Worm (Caenorhabditis elegans): ENCODE results near the gene dhc-4.

The dhc-4 gene

ce11 chrIII:10989491-10990032, 19.8 kb downstream of the dhc-4 start (continued):
- TF ChIP-seq ztf-11 (tag; optimal IDR thresholded peaks at IDR 0.05), result peak in 1 of 2 experiments; percentile 95
- peak; percentile 95 for TF ChIP-seq nhr-77 (tag; optimal IDR thresholded peaks at IDR 0.05)
- TF ChIP-seq elt-2 (tag; optimal IDR thresholded peaks at IDR 0.05), result peak; percentile 79
- peak; percentile 91 for TF ChIP-seq skn-1 (tag; optimal IDR thresholded peaks at IDR 0.05)
- peak; percentile 94 for TF ChIP-seq isw-1 (GFP tag; IDR thresholded peaks at IDR 0.05)
- peak; percentile 76 for TF ChIP-seq nhr-84 (tag; optimal IDR thresholded peaks at IDR 0.05)
- peak; percentile 99 for TF ChIP-seq dsc-1 (tag; optimal IDR thresholded peaks at IDR 0.05)
- TF ChIP-seq dpl-1 (GFP tag; optimal IDR thresholded peaks at IDR 0.05), result peak; percentile 79 to 84 (median 80)
- peak; percentile 62 for TF ChIP-seq nhr-12 (tag; optimal IDR thresholded peaks at IDR 0.05)
- TF ChIP-seq zag-1 (tag; optimal IDR thresholded peaks at IDR 0.05), result peak; percentile 79
- TF ChIP-seq elt-3 (tag; optimal IDR thresholded peaks at IDR 0.05), result peak in 5 of 6 experiments; percentile 15 to 95 (median 80)
- TF ChIP-seq mep-1 (tag; optimal IDR thresholded peaks at IDR 0.05), result peak; percentile 98
- TF ChIP-seq mab-9 (GFP tag; IDR thresholded peaks at IDR 0.05), result peak; percentile 96
- peak; percentile 97 for TF ChIP-seq nhr-20 (tag; optimal IDR thresholded peaks at IDR 0.05)
- peak; percentile 76 for TF ChIP-seq ama-1 (optimal IDR thresholded peaks at IDR 0.05)
- peak; percentile 83 for TF ChIP-seq blmp-1 (tag; optimal IDR thresholded peaks at IDR 0.05)
- TF ChIP-seq sup-37 (GFP tag; optimal IDR thresholded peaks at IDR 0.05), result peak; percentile 96
- peak; percentile 99 for TF ChIP-seq lin-14 (GFP tag; optimal IDR thresholded peaks at IDR 0.05)
- peak; percentile 97 for TF ChIP-seq ztf-4 (tag; optimal IDR thresholded peaks at IDR 0.05)
- peak; percentile 65 for TF ChIP-seq F16B12.6 (tag; optimal IDR thresholded peaks at IDR 0.05)
- TF ChIP-seq pax-3 (tag; optimal IDR thresholded peaks at IDR 0.05), result peak; percentile 96
- TF ChIP-seq aly-2 (tag; optimal IDR thresholded peaks at IDR 0.05), result peak; percentile 98
- peak; percentile 77 for TF ChIP-seq fkh-4 (tag; optimal IDR thresholded peaks at IDR 0.05; ENCODE audit: borderline replicate concordance)
- TF ChIP-seq irx-1 (tag; optimal IDR thresholded peaks at IDR 0.05), result peak; percentile 97
- peak; percentile 91 for TF ChIP-seq lin-39 (tag; optimal IDR thresholded peaks at IDR 0.05)
- TF ChIP-seq lsy-2 (tag; optimal IDR thresholded peaks at IDR 0.05), result peak; percentile 94
- TF ChIP-seq vab-15 (tag; optimal IDR thresholded peaks at IDR 0.05), result peak; percentile 86
- TF ChIP-seq unc-86 (tag; optimal IDR thresholded peaks at IDR 0.05), result peak; percentile 97
- peak; percentile 96 to 98 (median 96) for TF ChIP-seq ceh-82 (tag; optimal IDR thresholded peaks at IDR 0.05)
- peak; percentile 80 for TF ChIP-seq ceh-63 (GFP tag; optimal IDR thresholded peaks at IDR 0.05)
- TF ChIP-seq lin-13 (GFP tag; optimal IDR thresholded peaks at IDR 0.05), result peak; percentile 93
- peak; percentile 97 for TF ChIP-seq ceh-8 (GFP tag; optimal IDR thresholded peaks at IDR 0.05)
- TF ChIP-seq nhr-47 (tag; optimal IDR thresholded peaks at IDR 0.05), result peak; percentile 99
- TF ChIP-seq lin-15B (tag; optimal IDR thresholded peaks at IDR 0.05), result peak; percentile 53
- TF ChIP-seq hlh-17 (GFP tag; optimal IDR thresholded peaks at IDR 0.05; ENCODE audit: borderline replicate concordance), result no peak
- peak; percentile 79 to 85 for TF ChIP-seq egl-27 (tag; optimal IDR thresholded peaks at IDR 0.05)
- TF ChIP-seq sptf-1 (tag; optimal IDR thresholded peaks at IDR 0.05), result no peak
- peak; percentile 30 for TF ChIP-seq hlh-4 (tag; optimal IDR thresholded peaks at IDR 0.05)
- peak; percentile 68 to 92 for TF ChIP-seq mdl-1 (tag; optimal IDR thresholded peaks at IDR 0.05)
- peak; percentile 96 for TF ChIP-seq tbx-2 (tag; optimal IDR thresholded peaks at IDR 0.05)
- TF ChIP-seq unc-30 (tag; optimal IDR thresholded peaks at IDR 0.05), result peak; percentile 45
- peak; percentile 91 for TF ChIP-seq hpl-2 (GFP tag; optimal IDR thresholded peaks at IDR 0.05)
- peak; percentile 96 for TF ChIP-seq sox-4 (tag; optimal IDR thresholded peaks at IDR 0.05)
- TF ChIP-seq lin-35 (GFP tag; optimal IDR thresholded peaks at IDR 0.05), result peak; percentile 82 to 90
- TF ChIP-seq egl-13 (tag; optimal IDR thresholded peaks at IDR 0.05), result peak; percentile 98
- TF ChIP-seq unc-130 (tag; optimal IDR thresholded peaks at IDR 0.05), result peak; percentile 94
- TF ChIP-seq aha-1 (tag; optimal IDR thresholded peaks at IDR 0.05), result peak; percentile 54
- no peak for TF ChIP-seq tlp-1 (tag; optimal IDR thresholded peaks at IDR 0.05)
- no peak for TF ChIP-seq ces-1 (GFP tag; optimal IDR thresholded peaks at IDR 0.05)
- peak; percentile 97 for TF ChIP-seq nhr-85 (tag)
- peak; percentile 98 for TF ChIP-seq nhr-19 (GFP tag; conservative IDR thresholded peaks at IDR 0.05)
- peak; percentile 96 for TF ChIP-seq rnt-1 (tag; optimal IDR thresholded peaks at IDR 0.05)
